Fruit fly (Drosophila melanogaster) whole organism, wandering third instar larva: ENCODE measurements around the gene tay.

Source experiments
- lola ChIP-seq: fragments of >200 bp; optimal IDR thresholded peaks from 2 replicates; lab custom pipeline; 2017; ENCODE audit warnings: missing biosample characterization, missing genetic modification characterization
- rgr ChIP-seq: fragments of 200-800 bp; sonication (Bioruptor generic); optimal IDR thresholded peaks from 3 replicates; lab custom pipeline; 2016; ENCODE audit warnings: missing biosample characterization, mild to moderate bottlenecking, missing genetic modification characterization

DNA sequence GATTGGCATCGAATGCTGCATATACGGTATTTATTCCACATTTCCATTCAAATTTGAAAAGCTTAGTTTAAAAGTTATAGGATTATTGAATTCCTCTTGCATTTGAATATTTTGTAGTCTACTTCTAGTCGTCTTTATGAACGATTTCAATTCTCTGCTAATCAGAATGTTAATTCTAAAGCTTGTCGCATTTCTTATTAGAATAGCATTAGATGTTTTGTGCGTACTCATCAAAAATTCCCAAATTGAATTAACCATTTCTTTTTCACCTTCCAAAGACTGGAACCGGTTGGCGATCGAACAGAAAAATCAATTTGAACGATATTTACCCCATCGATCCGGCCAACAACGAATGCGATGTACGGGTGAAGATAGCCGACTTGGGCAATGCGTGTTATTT is 47.1 kb downstream of the tay start:
- TF ChIP-seq lola (no peak), rgr (GFP tag; lab: Kevin White, UChicago) (no peak)
